Fruit fly (Drosophila melanogaster): ENCODE results near the gene CG1632.

dm6 chrX:8254739-8255326 lies 2.4 kb downstream of the CG1632 start:
- TF ChIP-seq CG8478 (optimal IDR thresholded peaks at IDR 0.05) (no peak), CTCF (optimal IDR thresholded peaks at IDR 0.05) (no peak)
